Fruit fly (Drosophila melanogaster): Measurements from ENCODE around the gene kat-60L1.
A peak's percentile ranks its signal among the peaks of the same experiment; 100 is the strongest.

kat-60L1 gene

dm6 chr3R:5791497-5791896 lies 9.9 kb downstream of the kat-60L1 start, which contains the start of gene Hpf1:
Gene Hpf1 (plus strand): TSS chr3R:5791879.
- TF ChIP-seq usp (GFP tag; optimal IDR thresholded peaks at IDR 0.05) (no peak), sv (GFP tag; optimal IDR thresholded peaks at IDR 0.05) (peak; percentile 98), CrebA (GFP tag; optimal IDR thresholded peaks at IDR 0.05; ENCODE audit: borderline replicate concordance) (no peak), Myc (optimal IDR thresholded peaks at IDR 0.05) (peak; percentile 21), Dfd (GFP tag; optimal IDR thresholded peaks at IDR 0.05) (no peak), h (GFP tag; optimal IDR thresholded peaks at IDR 0.05) (peak; percentile 99), GATAd (GFP tag; optimal IDR thresholded peaks at IDR 0.05) (peak; percentile 96), Rel (GFP tag; optimal IDR thresholded peaks at IDR 0.05) (peak; percentile 94), Rel (tag; optimal IDR thresholded peaks at IDR 0.05) (peak; percentile 92), jim (GFP tag; optimal IDR thresholded peaks at IDR 0.05) (peak; percentile 63), sage (GFP tag; optimal IDR thresholded peaks at IDR 0.05) (peak; percentile 97), dsf (GFP tag; optimal IDR thresholded peaks at IDR 0.05; ENCODE audit: borderline replicate concordance) (peak; percentile 95), Sp1 (GFP tag; optimal IDR thresholded peaks at IDR 0.05) (peak; percentile 99), foxo (GFP tag; optimal IDR thresholded peaks at IDR 0.05) (peak; percentile 96 to 99), Hr78 (GFP tag; optimal IDR thresholded peaks at IDR 0.05) (no peak), Hnf4 (GFP tag; optimal IDR thresholded peaks at IDR 0.05) (peak; percentile 99), br (GFP tag; optimal IDR thresholded peaks at IDR 0.05) (peak; percentile 99), OdsH (GFP tag; optimal IDR thresholded peaks at IDR 0.05) (peak; percentile 99), psq (GFP tag; optimal IDR thresholded peaks at IDR 0.05) (peak; percentile 98), Hr83 (GFP tag; optimal IDR thresholded peaks at IDR 0.05; ENCODE audit: poor library complexity, severe bottlenecking) (peak; percentile 86), brk (GFP tag; optimal IDR thresholded peaks at IDR 0.05) (no peak), dl (GFP tag; optimal IDR thresholded peaks at IDR 0.05; ENCODE audit: insufficient read depth in 1 of 2, partially characterized antibody in 2 of 2) (no peak), tai (GFP tag; optimal IDR thresholded peaks at IDR 0.05) (no peak), Mio (GFP tag; optimal IDR thresholded peaks at IDR 0.05) (peak; percentile 92), dmrt93B (GFP tag; optimal IDR thresholded peaks at IDR 0.05) (peak; percentile 98), HLH106 (tag; optimal IDR thresholded peaks at IDR 0.05) (peak; percentile 99), pan (optimal IDR thresholded peaks at IDR 0.05) (no peak), fru (GFP tag; optimal IDR thresholded peaks at IDR 0.05) (peak; percentile 99), ey (GFP tag; optimal IDR thresholded peaks at IDR 0.05) (peak; percentile 99), woc (GFP tag; optimal IDR thresholded peaks at IDR 0.05) (peak; percentile 98), Abd-B (GFP tag; optimal IDR thresholded peaks at IDR 0.05) (no peak), CG32264 (GFP tag; optimal IDR thresholded peaks at IDR 0.05) (peak; percentile 98), Dif (GFP tag; optimal IDR thresholded peaks at IDR 0.05; ENCODE audit: partially characterized antibody) (no peak), CG9705 (GFP tag; optimal IDR thresholded peaks at IDR 0.05) (peak; percentile 98), lola (GFP tag; optimal IDR thresholded peaks at IDR 0.05) (no peak), Vsx2 (GFP tag; optimal IDR thresholded peaks at IDR 0.05; ENCODE audit: partially characterized antibody) (no peak), N (GFP tag; optimal IDR thresholded peaks at IDR 0.05) (no peak), Jra (GFP tag; optimal IDR thresholded peaks at IDR 0.05) (peak; percentile 98), rgr (GFP tag; optimal IDR thresholded peaks at IDR 0.05) (peak; percentile 100)

- TF ChIP-seq brk (GFP tag; optimal IDR thresholded peaks at IDR 0.05) (no peak), Dfd (GFP tag; optimal IDR thresholded peaks at IDR 0.05) (no peak), Mio (GFP tag; optimal IDR thresholded peaks at IDR 0.05) (no peak), foxo (GFP tag; optimal IDR thresholded peaks at IDR 0.05) (no peak), Vsx2 (GFP tag; optimal IDR thresholded peaks at IDR 0.05; ENCODE audit: partially characterized antibody) (no peak), Rel (GFP tag; optimal IDR thresholded peaks at IDR 0.05) (no peak), Rel (tag; optimal IDR thresholded peaks at IDR 0.05) (no peak), Hr78 (GFP tag; optimal IDR thresholded peaks at IDR 0.05) (no peak), Sp1 (GFP tag; optimal IDR thresholded peaks at IDR 0.05) (no peak), sv (GFP tag; optimal IDR thresholded peaks at IDR 0.05) (no peak), rgr (GFP tag; optimal IDR thresholded peaks at IDR 0.05) (no peak), Hr83 (GFP tag; optimal IDR thresholded peaks at IDR 0.05; ENCODE audit: poor library complexity, severe bottlenecking) (no peak), HLH106 (tag; optimal IDR thresholded peaks at IDR 0.05) (no peak)
Observed at dm6 chr3R:5794267-5795089, 12.9 kb downstream of the kat-60L1 start, which contains the start of the genes PSMG1 and CG10979. Gene PSMG1 (minus strand): TSS chr3R:5794317. Gene CG10979 (plus strand): TSS chr3R:5794705.
